Worm (Caenorhabditis elegans) whole organism, early embryonic: ENCODE results near the gene sulp-4.

Experiments
- ama-1 ChIP-seq: fragments of 150-350 bp; optimal IDR thresholded peaks from 2 replicates; lab custom pipeline; 2014
- ceh-36 ChIP-seq: sonication (generic microtip); optimal IDR thresholded peaks from 2 replicates; lab custom pipeline; 2016; ENCODE audit warnings: missing genetic modification characterization, inconsistent platforms, missing compliant biosample characterization
- ets-7 ChIP-seq: sonication (generic microtip); optimal IDR thresholded peaks from 2 replicates; lab custom pipeline; 2016; ENCODE audit warnings: missing genotype, missing genetic modification characterization, missing compliant biosample characterization

DNA sequence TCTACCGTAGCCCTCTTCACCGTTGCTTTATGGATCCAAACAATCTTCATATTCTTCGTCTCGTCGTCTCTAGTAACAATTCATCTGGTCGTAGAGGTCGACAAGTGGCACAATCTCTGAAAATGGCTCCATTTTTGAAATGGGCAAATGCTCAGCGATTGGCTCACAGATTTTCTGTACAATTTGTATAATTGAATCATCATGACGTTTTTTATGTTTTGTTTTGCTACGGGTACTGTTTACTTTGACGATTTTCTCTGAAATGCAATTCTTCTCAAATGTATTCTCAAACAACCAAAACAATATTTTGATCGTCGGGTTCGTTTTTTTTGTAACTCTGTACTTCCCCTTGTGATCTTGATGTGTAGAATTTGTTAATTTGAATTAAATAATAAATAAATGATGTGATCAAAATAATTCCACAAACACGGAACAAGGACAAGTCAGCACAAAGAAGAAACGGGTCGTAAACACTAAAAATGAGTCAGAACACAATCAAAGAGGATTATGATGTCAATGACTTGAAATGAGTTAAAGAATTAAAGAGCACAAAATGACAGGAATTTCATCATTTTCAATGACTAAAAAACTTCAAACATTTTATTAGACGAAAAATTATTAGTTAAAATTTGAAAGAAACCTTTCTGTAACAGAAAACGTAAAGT, 13.1 kb upstream of the sulp-4 start:
- TF ChIP-seq ama-1: no peak
- TF ChIP-seq ets-7: no peak
- no peak for TF ChIP-seq ceh-36 (tag; lab: Kevin White, UChicago)
